Fruit fly (Drosophila melanogaster) whole organism, embryonic: ENCODE measurements around the gene Vps2.

Experiments
- Awh ChIP-seq: fragments of 200-800 bp; sonication (Bioruptor generic); IDR thresholded peaks from 2 replicates; pipeline ENCODE4, ENCODE4 v1.3.6; 2022; ENCODE audit warnings: missing biosample characterization, missing genetic modification characterization
- CG10267 ChIP-seq: fragments of 200-800 bp; sonication (Bioruptor generic); optimal IDR thresholded peaks from 2 replicates; lab custom pipeline; 2018; ENCODE audit warnings: missing biosample characterization, mild to moderate bottlenecking, missing genetic modification characterization, moderate library complexity
- CG11695 ChIP-seq: fragments of 200-800 bp; sonication (Bioruptor generic); IDR thresholded peaks from 3 replicates; pipeline ENCODE4 v1.3.6; 2022; ENCODE audit warnings: missing biosample characterization, missing genetic modification characterization
- CG12071 ChIP-seq: fragments of 200-800 bp; sonication (Bioruptor generic); optimal IDR thresholded peaks from 3 replicates; lab custom pipeline; 2018; ENCODE audit warnings: missing biosample characterization, mild to moderate bottlenecking, missing genetic modification characterization
- CG12219 ChIP-seq: fragments of 200-800 bp; sonication (Bioruptor generic); optimal IDR thresholded peaks from 3 replicates; lab custom pipeline; 2018; ENCODE audit warnings: missing biosample characterization, mild to moderate bottlenecking, missing genetic modification characterization
- CG13296 ChIP-seq: fragments of 200-800 bp; sonication (Bioruptor generic); optimal IDR thresholded peaks from 3 replicates; lab custom pipeline; 2018; ENCODE audit warnings: missing biosample characterization, mild to moderate bottlenecking, missing genetic modification characterization
- CG14441 ChIP-seq: fragments of 200-800 bp; sonication (Bioruptor generic); IDR thresholded peaks from 2 replicates; pipeline ENCODE4 v1.3.6; 2022; ENCODE audit warnings: missing biosample characterization, missing genetic modification characterization
- CG15479 ChIP-seq: fragments of 200-800 bp; sonication (Bioruptor generic); optimal IDR thresholded peaks from 3 replicates; lab custom pipeline; 2019; ENCODE audit warnings: missing biosample characterization, mild to moderate bottlenecking, missing genetic modification characterization, moderate library complexity
- CG1832 ChIP-seq: fragments of 200-800 bp; sonication (Bioruptor generic); optimal IDR thresholded peaks from 2 replicates; lab custom pipeline; 2017; ENCODE audit warnings: missing biosample characterization, mild to moderate bottlenecking, missing genetic modification characterization, inconsistent platforms
- CG18599 ChIP-seq: fragments of 200-800 bp; sonication (Bioruptor generic); optimal IDR thresholded peaks from 3 replicates; lab custom pipeline; 2017; ENCODE audit warnings: missing biosample characterization, missing genetic modification characterization, mild to moderate bottlenecking, moderate library complexity, missing genetic modification reagents
- CG2120 ChIP-seq: fragments of 200-800 bp; sonication (Bioruptor generic); optimal IDR thresholded peaks from 3 replicates; lab custom pipeline; 2016; ENCODE audit warnings: missing biosample characterization, missing genetic modification characterization
- CG2678 ChIP-seq: fragments of 200-800 bp; sonication (Bioruptor generic); optimal IDR thresholded peaks from 3 replicates; lab custom pipeline; 2019; ENCODE audit warnings: missing biosample characterization, mild to moderate bottlenecking, missing genetic modification characterization, moderate library complexity
- CG2712 ChIP-seq: fragments of 200-800 bp; optimal IDR thresholded peaks from 3 replicates; lab custom pipeline; 2019; ENCODE audit warnings: missing biosample characterization, mild to moderate bottlenecking, missing genetic modification characterization, moderate library complexity
- CG30020 ChIP-seq: fragments of 200-800 bp; optimal IDR thresholded peaks from 2 replicates; lab custom pipeline; 2019; ENCODE audit warnings: missing biosample characterization, mild to moderate bottlenecking, missing genetic modification characterization, moderate library complexity
- CG7839 ChIP-seq: fragments of 200-800 bp; sonication (Bioruptor generic); optimal IDR thresholded peaks from 3 replicates; lab custom pipeline; 2018; ENCODE audit warnings: missing biosample characterization, mild to moderate bottlenecking, missing genetic modification characterization, moderate library complexity
- CG7987 ChIP-seq: fragments of 200-800 bp; sonication (Bioruptor generic); optimal IDR thresholded peaks from 2 replicates; lab custom pipeline; 2018; ENCODE audit warnings: missing biosample characterization, mild to moderate bottlenecking, missing genetic modification characterization, moderate library complexity
- CG8281 ChIP-seq: fragments of 200-800 bp; sonication (Bioruptor generic); optimal IDR thresholded peaks from 2 replicates; lab custom pipeline; 2018; ENCODE audit warnings: missing biosample characterization, mild to moderate bottlenecking, missing genetic modification characterization, moderate library complexity
- CG8765 ChIP-seq: fragments of 200-800 bp; sonication (Bioruptor generic); IDR thresholded peaks from 2 replicates; pipeline ENCODE4 v1.3.6; 2022; ENCODE audit warnings: missing biosample characterization, missing genetic modification characterization
- CG9727 ChIP-seq: fragments of 200-800 bp; sonication (Bioruptor generic); optimal IDR thresholded peaks from 3 replicates; lab custom pipeline; 2017; ENCODE audit warnings: missing biosample characterization, mild to moderate bottlenecking, missing genetic modification characterization
- Dad ChIP-seq: fragments of 200-800 bp; sonication (Bioruptor generic); optimal IDR thresholded peaks from 3 replicates; lab custom pipeline; 2016; ENCODE audit warnings: missing biosample characterization, missing genetic modification characterization
- Doc3 ChIP-seq: fragments of 200-800 bp; sonication (Bioruptor generic); IDR thresholded peaks from 3 replicates; pipeline ENCODE4 v1.3.6; 2022; ENCODE audit warnings: missing biosample characterization, missing genetic modification characterization; ENCODE audit not compliant: partially characterized antibody
- Ets65A ChIP-seq: fragments of 200-800 bp; sonication (Bioruptor generic); peaks from one replicate; lab custom pipeline; 2016; ENCODE audit warnings: missing biosample characterization, missing genetic modification characterization
- HLH3B ChIP-seq: fragments of 200-800 bp; sonication (Bioruptor generic); IDR thresholded peaks from 2 replicates; pipeline ENCODE4 v1.3.6; 2022; ENCODE audit warnings: missing biosample characterization, missing genetic modification characterization
- Hand ChIP-seq: fragments of 200-800 bp; sonication (Bioruptor generic); optimal IDR thresholded peaks from 2 replicates; lab custom pipeline; 2017; ENCODE audit warnings: mild to moderate bottlenecking, missing biosample characterization, missing genetic modification reagents, missing genetic modification characterization
- Lhr ChIP-seq: fragments of 200-800 bp; sonication (Bioruptor generic); optimal IDR thresholded peaks from 3 replicates; lab custom pipeline; 2017; ENCODE audit warnings: mild to moderate bottlenecking, missing biosample characterization, missing genetic modification reagents, missing genetic modification characterization
- Nf-YB ChIP-seq: fragments of 200-800 bp; sonication (Bioruptor generic); optimal IDR thresholded peaks from 3 replicates; lab custom pipeline; 2019; ENCODE audit warnings: missing biosample characterization, mild to moderate bottlenecking, missing genetic modification characterization, moderate library complexity
- Pdp1 ChIP-seq, 2 experiments: fragments of 200-800 bp; sonication (Bioruptor generic); optimal IDR thresholded peaks; 3 replicates each; lab custom pipeline; 2016; ENCODE audit warnings: missing biosample characterization in 2 of 2, missing genetic modification characterization in 2 of 2, mild to moderate bottlenecking in 1 of 2, moderate library complexity in 1 of 2
- TFAM ChIP-seq: fragments of 200-800 bp; sonication (Bioruptor generic); optimal IDR thresholded peaks from 2 replicates; lab custom pipeline; 2017; ENCODE audit warnings: missing biosample characterization, missing genetic modification characterization, inconsistent platforms
- ato ChIP-seq: fragments of 200-800 bp; sonication (Bioruptor generic); IDR thresholded peaks from 2 replicates; pipeline ENCODE4 v1.3.6; 2022; ENCODE audit warnings: missing biosample characterization, missing genetic modification characterization; ENCODE audit not compliant: partially characterized antibody
- bbx ChIP-seq: fragments of 200-800 bp; sonication (Bioruptor generic); IDR thresholded peaks from 2 replicates; pipeline ENCODE4 v1.3.6; 2022; ENCODE audit warnings: missing biosample characterization, missing genetic modification characterization; ENCODE audit not compliant: partially characterized antibody
- bigmax ChIP-seq: fragments of 200-800 bp; sonication (Bioruptor generic); optimal IDR thresholded peaks from 2 replicates; lab custom pipeline; 2018; ENCODE audit warnings: missing biosample characterization, mild to moderate bottlenecking, missing genetic modification characterization
- caup ChIP-seq: fragments of 200-800 bp; sonication (Bioruptor generic); optimal IDR thresholded peaks from 3 replicates; lab custom pipeline; 2017; ENCODE audit warnings: missing biosample characterization, mild to moderate bottlenecking, missing genetic modification characterization, moderate library complexity; ENCODE audit not compliant: severe bottlenecking
- cg ChIP-seq: fragments of 200-800 bp; sonication (Bioruptor generic); optimal IDR thresholded peaks from 3 replicates; lab custom pipeline; 2019; ENCODE audit warnings: missing biosample characterization, mild to moderate bottlenecking, missing genetic modification characterization, moderate library complexity
- chn ChIP-seq: fragments of 200-800 bp; sonication (Bioruptor generic); optimal IDR thresholded peaks from 2 replicates; lab custom pipeline; 2016; ENCODE audit warnings: missing biosample characterization, missing genetic modification characterization
- croc ChIP-seq: fragments of 200-800 bp; sonication (Bioruptor generic); conservative IDR thresholded peaks from 3 replicates; pipeline ENCODE4 v1.3.6; 2022; ENCODE audit warnings: missing biosample characterization, missing genetic modification characterization
- insv ChIP-seq, 2 experiments: fragments of 200-800 bp; sonication (Bioruptor generic); optimal IDR thresholded peaks; 3 replicates each; lab custom pipeline; 2016 to 2018; ENCODE audit warnings: missing biosample characterization in 2 of 2, missing genetic modification characterization in 2 of 2
- jigr1 ChIP-seq: fragments of 200-800 bp; sonication (Bioruptor generic); IDR thresholded peaks from 3 replicates; pipeline ENCODE4 v1.3.6; 2022; ENCODE audit warnings: missing biosample characterization, missing genetic modification characterization
- knrl ChIP-seq: fragments of 200-800 bp; sonication (Bioruptor generic); IDR thresholded peaks from 3 replicates; pipeline ENCODE4 v1.3.6; 2022; ENCODE audit warnings: missing biosample characterization, missing genetic modification characterization; ENCODE audit not compliant: partially characterized antibody
- odd ChIP-seq: fragments of 200-800 bp; sonication (Bioruptor generic); optimal IDR thresholded peaks from 2 replicates; lab custom pipeline; 2017; ENCODE audit warnings: missing biosample characterization, mild to moderate bottlenecking, missing genetic modification characterization
- org-1 ChIP-seq: fragments of 200-800 bp; sonication (Bioruptor generic); optimal IDR thresholded peaks from 2 replicates; lab custom pipeline; 2017; ENCODE audit warnings: missing biosample characterization, missing genetic modification characterization
- pho ChIP-seq: fragments of 200-800 bp; sonication (Bioruptor generic); optimal IDR thresholded peaks from 2 replicates; lab custom pipeline; 2016; ENCODE audit warnings: missing biosample characterization, missing genetic modification characterization
- phol ChIP-seq: fragments of 200-800 bp; sonication (Bioruptor generic); optimal IDR thresholded peaks from 3 replicates; lab custom pipeline; 2018; ENCODE audit warnings: missing biosample characterization, mild to moderate bottlenecking, missing genetic modification characterization, moderate library complexity
- repo ChIP-seq: fragments of 200-800 bp; sonication (Bioruptor generic); optimal IDR thresholded peaks from 2 replicates; lab custom pipeline; 2016; ENCODE audit warnings: missing biosample characterization, missing genetic modification characterization
- sens ChIP-seq: fragments of 200-800 bp; sonication (Bioruptor generic); peaks from one replicate; lab custom pipeline; 2016; ENCODE audit warnings: missing biosample characterization, missing genetic modification characterization
- seq ChIP-seq: fragments of 200-800 bp; sonication (Bioruptor generic); IDR thresholded peaks from 2 replicates; pipeline ENCODE4 v1.3.6; 2022; ENCODE audit warnings: missing biosample characterization, missing genetic modification characterization
- sug ChIP-seq: fragments of 200-800 bp; optimal IDR thresholded peaks from 2 replicates; lab custom pipeline; 2019; ENCODE audit warnings: missing biosample characterization, mild to moderate bottlenecking, missing genetic modification characterization, moderate library complexity
- trem ChIP-seq: fragments of 200-800 bp; optimal IDR thresholded peaks from 3 replicates; lab custom pipeline; 2019; ENCODE audit warnings: missing biosample characterization, mild to moderate bottlenecking, missing genetic modification characterization, moderate library complexity
- tx ChIP-seq: fragments of 200-800 bp; sonication (Bioruptor generic); optimal IDR thresholded peaks from 2 replicates; lab custom pipeline; 2016; ENCODE audit warnings: missing biosample characterization, missing genetic modification characterization
- unc-4 ChIP-seq: fragments of 200-800 bp; sonication (Bioruptor generic); IDR thresholded peaks from 2 replicates; pipeline ENCODE4 v1.3.6; 2022; ENCODE audit warnings: missing biosample characterization, missing genetic modification characterization; ENCODE audit not compliant: partially characterized antibody
- zfh1 ChIP-seq: fragments of 200-800 bp; sonication (Bioruptor generic); IDR thresholded peaks from 3 replicates; pipeline ENCODE4 v1.3.6; 2022; ENCODE audit warnings: missing biosample characterization, missing genetic modification characterization
- zfh2 ChIP-seq: fragments of 200-800 bp; sonication (Bioruptor generic); optimal IDR thresholded peaks from 2 replicates; lab custom pipeline; 2016; ENCODE audit warnings: missing biosample characterization, missing genetic modification characterization

Gene Vps2

dm6 chr3R:26010628-26011027 lies 42.0 kb upstream of the Vps2 start (continued):
- TF ChIP-seq CG12219 (GFP tag; lab: Kevin White, UChicago) (no peak), Awh (GFP tag; lab: Robert Waterston, UW) (no peak), trem (no peak), CG15479 (GFP tag; lab: Kevin White, UChicago) (peak; percentile 92), Hand (GFP tag; lab: Kevin White, UChicago) (no peak), ato (no peak), knrl (no peak), HLH3B (GFP tag; lab: Robert Waterston, UW) (no peak), bbx (peak; percentile 9; the same call in 1 of the 2 replicates), sens (peak; percentile 85), cg (GFP tag; lab: Kevin White, UChicago) (no peak), CG12071 (no peak), TFAM (no peak), CG2678 (tag; lab: Kevin White, UChicago) (no peak), zfh2 (GFP tag; lab: Kevin White, UChicago) (no peak), CG7987 (no peak), Ets65A (GFP tag; lab: Kevin White, UChicago) (no peak), odd (peak; percentile 14), jigr1 (GFP tag; lab: Robert Waterston, UW) (no peak), CG10267 (tag; lab: Kevin White, UChicago) (no peak), CG2712 (peak; percentile 5), Doc3 (GFP tag; lab: Robert Waterston, UW) (no peak), Pdp1 (GFP tag; optimal IDR thresholded peaks at IDR 0.05; lab: Kevin White, UChicago) (no peak), Nf-YB (GFP tag; lab: Kevin White, UChicago) (peak; percentile 28), CG9727 (GFP tag; lab: Kevin White, UChicago) (no peak), org-1 (GFP tag; lab: Kevin White, UChicago) (no peak), CG11695 (no peak), CG14441 (GFP tag; lab: Robert Waterston, UW) (no peak), phol (tag; lab: Kevin White, UChicago) (no peak), pho (GFP tag; lab: Kevin White, UChicago) (no peak), CG30020 (tag; lab: Kevin White, UChicago) (no peak), repo (GFP tag; lab: Kevin White, UChicago) (no peak), CG13296 (no peak), sug (tag; lab: Kevin White, UChicago) (no peak), CG8765 (GFP tag; lab: Robert Waterston, UW) (no peak), CG7839 (no peak), insv (GFP tag; optimal IDR thresholded peaks at IDR 0.05; lab: Kevin White, UChicago) (peak in 1 of 2 experiments; percentile 74), CG18599 (GFP tag; lab: Kevin White, UChicago) (no peak), croc (GFP tag; lab: Robert Waterston, UW) (no peak), unc-4 (GFP tag; lab: Robert Waterston, UW) (no peak), CG8281 (tag; lab: Kevin White, UChicago) (no peak), bigmax (GFP tag; lab: Kevin White, UChicago) (no peak), tx (GFP tag; lab: Kevin White, UChicago) (no peak), seq (GFP tag; lab: Robert Waterston, UW) (no peak), Dad (GFP tag; lab: Kevin White, UChicago) (no peak), zfh1 (GFP tag; lab: Robert Waterston, UW) (no peak), caup (GFP tag; lab: Kevin White, UChicago) (no peak), Lhr (no peak), chn (peak; percentile 49), CG1832 (GFP tag; lab: Kevin White, UChicago) (peak; percentile 88), CG2120 (GFP tag; lab: Kevin White, UChicago) (no peak)
